Fruit fly (Drosophila melanogaster) whole organism, wandering third instar larva: ENCODE measurements around the gene CG11980.

Source experiments
- Abd-B ChIP-seq: fragments of >200 bp; optimal IDR thresholded peaks from 2 replicates; lab custom pipeline; 2017; ENCODE audit warnings: missing biosample characterization, missing genetic modification characterization
- CG32264 ChIP-seq: fragments of 200-800 bp; sonication (Bioruptor generic); optimal IDR thresholded peaks from 2 replicates; lab custom pipeline; 2016; ENCODE audit warnings: missing biosample characterization, missing genetic modification characterization
- CrebA ChIP-seq: fragments of 200-800 bp; sonication (Bioruptor generic); optimal IDR thresholded peaks from 2 replicates; lab custom pipeline; 2016; ENCODE audit warnings: missing biosample characterization, mild to moderate bottlenecking, missing genetic modification characterization, borderline replicate concordance
- Dfd ChIP-seq: fragments of >200 bp; optimal IDR thresholded peaks from 2 replicates; lab custom pipeline; 2017; ENCODE audit warnings: missing biosample characterization, missing genetic modification characterization
- Dif ChIP-seq: fragments of 200-275, 200-300 bp; sonication (Bioruptor generic); optimal IDR thresholded peaks from 2 replicates; lab custom pipeline; 2018; ENCODE audit warnings: missing biosample characterization, missing genetic modification characterization; ENCODE audit not compliant: partially characterized antibody
- GATAd ChIP-seq: sonication (Bioruptor generic); optimal IDR thresholded peaks from 2 replicates; lab custom pipeline; 2016; ENCODE audit warnings: missing biosample characterization, missing genetic modification characterization
- HLH106 ChIP-seq: fragments of 200-800 bp; optimal IDR thresholded peaks from 3 replicates; lab custom pipeline; 2019; ENCODE audit warnings: missing biosample characterization, mild to moderate bottlenecking, missing genetic modification characterization, moderate library complexity
- Hr78 ChIP-seq: fragments of >200 bp; optimal IDR thresholded peaks from 2 replicates; lab custom pipeline; 2017; ENCODE audit warnings: missing biosample characterization, missing genetic modification characterization
- Hr83 ChIP-seq: fragments of 200-300 bp; sonication (Bioruptor generic); optimal IDR thresholded peaks from 2 replicates; lab custom pipeline; 2016; ENCODE audit warnings: missing biosample characterization, mild to moderate bottlenecking, missing genetic modification characterization, moderate library complexity; ENCODE audit not compliant: poor library complexity, severe bottlenecking
- Jra ChIP-seq: sonication (Bioruptor generic); optimal IDR thresholded peaks from 2 replicates; lab custom pipeline; 2016; ENCODE audit warnings: missing biosample characterization, missing genetic modification characterization
- Mio ChIP-seq: sonication (Bioruptor generic); optimal IDR thresholded peaks from 2 replicates; lab custom pipeline; 2016; ENCODE audit warnings: missing biosample characterization, missing genetic modification characterization
- N ChIP-seq: fragments of >200 bp; optimal IDR thresholded peaks from 2 replicates; lab custom pipeline; 2018; ENCODE audit warnings: missing biosample characterization, missing external identifiers, missing genetic modification characterization
- OdsH ChIP-seq: fragments of 200-800 bp; sonication (Bioruptor generic); optimal IDR thresholded peaks from 2 replicates; lab custom pipeline; 2016; ENCODE audit warnings: missing biosample characterization, mild to moderate bottlenecking, missing genetic modification characterization
- Vsx2 ChIP-seq: fragments of 200-300, 225-300 bp; sonication (Bioruptor generic); optimal IDR thresholded peaks from 2 replicates; lab custom pipeline; 2018; ENCODE audit warnings: missing biosample characterization, missing genetic modification characterization; ENCODE audit not compliant: partially characterized antibody
- br ChIP-seq: fragments of 200-800 bp; sonication (Bioruptor generic); optimal IDR thresholded peaks from 2 replicates; lab custom pipeline; 2016; ENCODE audit warnings: missing biosample characterization, missing genetic modification characterization
- dl ChIP-seq, 2 experiments: fragments of 175-275, 200-275 bp in 1 of 2; fragments of 200-275 bp in 1 of 2; sonication (Bioruptor generic); optimal IDR thresholded peaks; lab custom pipeline; 2018; ENCODE audit warnings: mild to moderate bottlenecking in 2 of 2, missing biosample characterization in 2 of 2, missing genetic modification characterization in 2 of 2, moderate library complexity in 2 of 2; ENCODE audit not compliant: partially characterized antibody in 2 of 2, insufficient read depth in 1 of 2
- dmrt93B ChIP-seq: fragments of 200-800 bp; sonication (Bioruptor generic); optimal IDR thresholded peaks from 2 replicates; lab custom pipeline; 2018; ENCODE audit warnings: missing biosample characterization, mild to moderate bottlenecking, missing genetic modification characterization
- dsf ChIP-seq: sonication (Bioruptor generic); optimal IDR thresholded peaks from 2 replicates; lab custom pipeline; 2016; ENCODE audit warnings: missing biosample characterization, missing genetic modification characterization, borderline replicate concordance
- ey ChIP-seq: fragments of 200-800 bp; sonication (Bioruptor generic); optimal IDR thresholded peaks from 2 replicates; lab custom pipeline; 2016; ENCODE audit warnings: missing biosample characterization, missing genetic modification characterization
- foxo ChIP-seq, 2 experiments: fragments of 200-800 bp; sonication (Bioruptor generic); optimal IDR thresholded peaks; 2 replicates in 1 of 2; 3 replicates in 1 of 2; lab custom pipeline; 2016 to 2017; ENCODE audit warnings: missing biosample characterization in 2 of 2, missing genetic modification characterization in 2 of 2
- fru ChIP-seq: fragments of 200-800 bp; sonication (Bioruptor generic); optimal IDR thresholded peaks from 3 replicates; lab custom pipeline; 2016; ENCODE audit warnings: missing biosample characterization, mild to moderate bottlenecking, missing genetic modification characterization
- h ChIP-seq: fragments of 200-800 bp; sonication (Bioruptor generic); optimal IDR thresholded peaks from 3 replicates; lab custom pipeline; 2016; ENCODE audit warnings: missing biosample characterization, mild to moderate bottlenecking, missing genetic modification characterization
- jim ChIP-seq: fragments of 175-275, 200-325 bp; sonication (Bioruptor generic); optimal IDR thresholded peaks from 2 replicates; lab custom pipeline; 2016; ENCODE audit warnings: missing biosample characterization, mild to moderate bottlenecking, missing genetic modification characterization
- lola ChIP-seq: fragments of >200 bp; optimal IDR thresholded peaks from 2 replicates; lab custom pipeline; 2017; ENCODE audit warnings: missing biosample characterization, missing genetic modification characterization
- pan ChIP-seq: fragments of >200 bp; optimal IDR thresholded peaks from 2 replicates; lab custom pipeline; 2017
- psq ChIP-seq: fragments of 200-800 bp; sonication (Bioruptor generic); optimal IDR thresholded peaks from 3 replicates; lab custom pipeline; 2017; ENCODE audit warnings: missing biosample characterization, mild to moderate bottlenecking, missing genetic modification characterization, moderate library complexity
- rgr ChIP-seq: fragments of 200-800 bp; sonication (Bioruptor generic); optimal IDR thresholded peaks from 3 replicates; lab custom pipeline; 2016; ENCODE audit warnings: missing biosample characterization, mild to moderate bottlenecking, missing genetic modification characterization
- sage ChIP-seq: fragments of 200-800 bp; sonication (Bioruptor generic); optimal IDR thresholded peaks from 2 replicates; lab custom pipeline; 2016; ENCODE audit warnings: missing biosample characterization, mild to moderate bottlenecking, missing genetic modification characterization
- sv ChIP-seq: fragments of 200-800 bp; sonication (Bioruptor generic); optimal IDR thresholded peaks from 3 replicates; lab custom pipeline; 2016; ENCODE audit warnings: missing biosample characterization, missing genetic modification characterization
- usp ChIP-seq: fragments of >200 bp; optimal IDR thresholded peaks from 2 replicates; lab custom pipeline; 2017; ENCODE audit warnings: missing biosample characterization, missing genetic modification characterization
- woc ChIP-seq: sonication (Bioruptor generic); optimal IDR thresholded peaks from 2 replicates; lab custom pipeline; 2016; ENCODE audit warnings: missing biosample characterization, mild to moderate bottlenecking, missing genetic modification characterization

CG11980 gene

DNA sequence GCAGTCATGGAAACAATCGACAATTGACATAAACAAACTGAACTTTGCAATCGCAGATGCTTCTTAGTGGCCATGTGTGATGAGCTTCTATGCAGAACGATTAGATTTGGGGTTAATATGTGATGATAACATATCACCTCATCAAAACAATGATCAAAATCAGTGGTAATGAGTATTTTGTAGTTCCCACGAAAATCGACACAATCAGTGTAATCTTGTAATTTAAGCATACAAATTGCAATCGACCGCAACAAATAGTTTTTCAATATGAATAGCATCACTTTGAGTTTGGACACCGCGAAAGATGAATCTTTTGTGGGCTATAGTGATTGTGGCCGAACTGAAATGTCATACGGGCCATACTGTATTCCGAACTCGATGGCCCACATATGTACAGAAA lies 6.4 kb upstream of the CG11980 start, which contains the start of gene CG11977:
CG11977 (plus strand) TSS at position 301 of the 400 bp plus-strand sequence.
- TF ChIP-seq usp (GFP tag; lab: Kevin White, UChicago) (no peak), Hr83 (GFP tag; lab: Kevin White, UChicago) (no peak), foxo (GFP tag; optimal IDR thresholded peaks at IDR 0.05; lab: Kevin White, UChicago) (no peak), sv (GFP tag; lab: Kevin White, UChicago) (no peak), sage (no peak), woc (no peak), OdsH (GFP tag; lab: Kevin White, UChicago) (no peak), Jra (no peak), rgr (GFP tag; lab: Kevin White, UChicago) (no peak), N (GFP tag; lab: Kevin White, UChicago) (no peak), dl (GFP tag; optimal IDR thresholded peaks at IDR 0.05; lab: Kevin White, UChicago; ENCODE audit: insufficient read depth in 1 of 2, partially characterized antibody in 2 of 2) (no peak), Dfd (GFP tag; lab: Kevin White, UChicago) (no peak), Mio (GFP tag; lab: Kevin White, UChicago) (no peak), Abd-B (no peak), HLH106 (tag; lab: Kevin White, UChicago) (no peak), psq (GFP tag; lab: Kevin White, UChicago) (no peak), Vsx2 (GFP tag; lab: Kevin White, UChicago) (no peak)

DNA sequence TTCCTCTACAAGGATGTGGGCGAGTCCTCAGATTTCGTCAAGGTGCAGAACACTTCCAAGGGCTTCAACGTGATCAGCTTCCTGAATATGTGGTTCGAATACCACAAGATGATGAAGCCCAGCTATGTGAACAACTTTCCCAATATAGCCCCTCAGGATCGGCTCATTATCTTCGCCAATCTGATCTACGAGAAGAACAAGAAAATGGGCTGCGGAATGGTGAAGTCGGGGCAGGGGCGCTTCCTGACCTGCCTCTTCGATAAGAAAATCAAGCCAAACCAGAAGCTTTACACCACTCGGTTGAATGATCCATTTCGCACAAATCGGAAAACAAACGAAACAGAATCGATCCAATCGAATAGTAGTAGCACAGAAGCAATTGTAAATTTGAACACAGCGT lies 5.6 kb upstream of the CG11980 start:
- TF ChIP-seq h (GFP tag; lab: Kevin White, UChicago), result no peak
- TF ChIP-seq Hr78, result no peak
- no peak for TF ChIP-seq GATAd
- no peak for TF ChIP-seq Mio (GFP tag; lab: Kevin White, UChicago)
- no peak for TF ChIP-seq Dfd (GFP tag; lab: Kevin White, UChicago)
- no peak for TF ChIP-seq Hr83 (GFP tag; lab: Kevin White, UChicago)
- TF ChIP-seq sage, result no peak
- TF ChIP-seq pan, result no peak
- no peak for TF ChIP-seq fru (GFP tag; lab: Kevin White, UChicago)
- TF ChIP-seq N (GFP tag; lab: Kevin White, UChicago), result no peak

DNA sequence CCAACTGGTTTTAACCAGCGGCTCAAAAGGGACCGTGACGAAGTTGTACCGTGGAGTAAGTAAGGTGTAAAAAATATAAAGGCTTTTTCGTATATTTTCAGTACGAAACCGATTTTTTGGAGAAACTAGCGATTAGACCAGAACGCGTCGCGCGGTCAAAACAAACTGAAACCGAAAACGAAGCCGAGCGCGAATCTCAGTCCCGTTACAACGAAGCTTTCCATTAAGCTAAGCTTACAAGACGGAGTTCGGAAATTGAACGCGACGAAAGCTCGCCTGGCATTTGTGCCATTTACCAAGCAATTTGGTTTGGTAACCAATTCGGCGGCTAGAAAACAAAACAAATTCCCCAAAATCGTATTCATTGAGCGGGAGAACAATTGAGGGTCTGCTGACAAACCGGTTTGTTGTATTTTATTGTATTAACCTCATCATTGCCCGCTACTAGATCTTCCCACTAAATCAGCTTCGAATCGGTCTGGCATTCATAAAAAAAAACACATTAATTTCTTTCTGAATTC lies 2.0 kb upstream of the CG11980 start:
- TF ChIP-seq lola (GFP tag; lab: Kevin White, UChicago), result no peak
- no peak for TF ChIP-seq dsf
- TF ChIP-seq sv (GFP tag; lab: Kevin White, UChicago), result no peak
- TF ChIP-seq foxo (GFP tag; optimal IDR thresholded peaks at IDR 0.05; lab: Kevin White, UChicago), result no peak
- no peak for TF ChIP-seq jim (GFP tag; lab: Kevin White, UChicago)
- no peak for TF ChIP-seq Abd-B
- no peak for TF ChIP-seq Mio (GFP tag; lab: Kevin White, UChicago)
- TF ChIP-seq dl (GFP tag; optimal IDR thresholded peaks at IDR 0.05; lab: Kevin White, UChicago; ENCODE audit: insufficient read depth in 1 of 2, partially characterized antibody in 2 of 2), result no peak
- TF ChIP-seq psq (GFP tag; lab: Kevin White, UChicago), result no peak
- no peak for TF ChIP-seq br (GFP tag; lab: Kevin White, UChicago)
- TF ChIP-seq rgr (GFP tag; lab: Kevin White, UChicago), result no peak
- TF ChIP-seq Dif (GFP tag; lab: Kevin White, UChicago), result no peak
- TF ChIP-seq Dfd (GFP tag; lab: Kevin White, UChicago), result no peak
- TF ChIP-seq Jra, result no peak
- no peak for TF ChIP-seq CrebA
- TF ChIP-seq CG32264 (GFP tag; lab: Kevin White, UChicago), result no peak

DNA sequence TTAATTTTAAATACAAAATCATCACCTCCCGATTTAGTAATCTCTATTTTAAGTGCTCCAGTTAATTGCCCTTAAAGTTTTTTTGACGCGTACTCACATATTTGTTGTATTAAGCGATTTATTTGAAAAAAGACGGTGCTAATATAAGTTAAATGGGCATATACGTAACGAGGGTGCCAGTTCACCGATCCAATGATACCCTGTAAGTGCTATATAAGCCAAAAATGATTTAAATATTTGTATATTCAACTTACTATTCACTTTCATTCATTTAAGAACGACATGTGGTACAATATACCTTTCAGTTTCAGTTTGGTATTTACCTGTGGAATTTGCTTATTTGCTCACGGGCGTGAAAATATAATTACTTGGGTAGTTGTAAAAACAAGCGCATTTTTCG lies 1.3 kb upstream of the CG11980 start:
- TF ChIP-seq dmrt93B (GFP tag; lab: Kevin White, UChicago), result no peak
- no peak for TF ChIP-seq Dif (GFP tag; lab: Kevin White, UChicago)
- TF ChIP-seq fru (GFP tag; lab: Kevin White, UChicago), result peak; percentile 6
- peak in 1 of 2 experiments; percentile 2 for TF ChIP-seq foxo (GFP tag; optimal IDR thresholded peaks at IDR 0.05; lab: Kevin White, UChicago)
- peak; percentile 36 for TF ChIP-seq h (GFP tag; lab: Kevin White, UChicago)
- TF ChIP-seq rgr (GFP tag; lab: Kevin White, UChicago), result peak; percentile 24
- TF ChIP-seq ey (GFP tag; lab: Kevin White, UChicago), result peak; percentile 10
- TF ChIP-seq woc, result no peak
